Fruit fly (Drosophila melanogaster): ENCODE results near the gene Pbp95.

Gene Pbp95

dm6 chr3R:7977011-7977925 lies 36.3 kb upstream of the Pbp95 start (continued):
- TF ChIP-seq CG6654 (GFP tag; optimal IDR thresholded peaks at IDR 0.05) (no peak), Xrp1 (GFP tag; IDR thresholded peaks at IDR 0.05) (no peak), CG1602 (GFP tag; optimal IDR thresholded peaks at IDR 0.05) (no peak), CG4707 (GFP tag; optimal IDR thresholded peaks at IDR 0.05) (no peak), ato (GFP tag; IDR thresholded peaks at IDR 0.05; ENCODE audit: partially characterized antibody) (peak; percentile 34; the same call in 1 of the 2 replicates), chif (GFP tag; optimal IDR thresholded peaks at IDR 0.05) (peak in 1 of 2 experiments; percentile 17), H2.0 (GFP tag; IDR thresholded peaks at IDR 0.05) (no peak), CG32767 (GFP tag; IDR thresholded peaks at IDR 0.05) (peak; percentile 58; the same call in 1 of the 2 replicates), tup (GFP tag; optimal IDR thresholded peaks at IDR 0.05) (no peak), lola (GFP tag; optimal IDR thresholded peaks at IDR 0.05) (no peak), Nf-YB (GFP tag; optimal IDR thresholded peaks at IDR 0.05) (peak; percentile 4), Trl (optimal IDR thresholded peaks at IDR 0.05) (no peak), Trl (GFP tag; optimal IDR thresholded peaks at IDR 0.05) (no peak), ac (GFP tag; optimal IDR thresholded peaks at IDR 0.05) (no peak), Chrac-16 (GFP tag; optimal IDR thresholded peaks at IDR 0.05) (no peak), ab (GFP tag; optimal IDR thresholded peaks at IDR 0.05) (no peak), bbx (GFP tag; IDR thresholded peaks at IDR 0.05; ENCODE audit: partially characterized antibody) (no peak; the same call in 1 of the 2 replicates), Hr51 (GFP tag; optimal IDR thresholded peaks at IDR 0.05) (no peak), CG15073 (GFP tag; optimal IDR thresholded peaks at IDR 0.05) (no peak), CG14710 (tag; optimal IDR thresholded peaks at IDR 0.05) (peak; percentile 52), crol (GFP tag; IDR thresholded peaks at IDR 0.05) (no peak), ci (GFP tag; IDR thresholded peaks at IDR 0.05) (no peak), Lim3 (GFP tag; IDR thresholded peaks at IDR 0.05) (no peak), Dip3 (GFP tag; optimal IDR thresholded peaks at IDR 0.05) (no peak), CG9609 (GFP tag; optimal IDR thresholded peaks at IDR 0.05) (no peak), CG10543 (GFP tag; optimal IDR thresholded peaks at IDR 0.05) (peak; percentile 72), CrebB (tag; optimal IDR thresholded peaks at IDR 0.05) (no peak), ash1 (GFP tag; optimal IDR thresholded peaks at IDR 0.05) (no peak), CG10274 (GFP tag; optimal IDR thresholded peaks at IDR 0.05) (no peak), prd (optimal IDR thresholded peaks at IDR 0.05) (no peak), prd (GFP tag; IDR thresholded peaks at IDR 0.05) (no peak), CG4424 (GFP tag; optimal IDR thresholded peaks at IDR 0.05) (peak; percentile 3), sd (tag; optimal IDR thresholded peaks at IDR 0.05) (peak; percentile 99), Med (GFP tag) (peak; percentile 89), CG18619 (GFP tag; optimal IDR thresholded peaks at IDR 0.05) (no peak), Stat92E (GFP tag; optimal IDR thresholded peaks at IDR 0.05) (peak in 1 of 3 experiments; percentile 89), Oli (tag; optimal IDR thresholded peaks at IDR 0.05) (no peak), CG13123 (GFP tag; optimal IDR thresholded peaks at IDR 0.05) (no peak), pho (GFP tag; optimal IDR thresholded peaks at IDR 0.05) (peak; percentile 20), Myb (GFP tag; optimal IDR thresholded peaks at IDR 0.05) (peak; percentile 54), Hr3 (GFP tag; optimal IDR thresholded peaks at IDR 0.05) (no peak), z (GFP tag; IDR thresholded peaks at IDR 0.05) (no peak), sug (tag; optimal IDR thresholded peaks at IDR 0.05) (peak; percentile 62), slp2 (GFP tag; optimal IDR thresholded peaks at IDR 0.05) (no peak), Dek (tag; optimal IDR thresholded peaks at IDR 0.05) (peak; percentile 52), Hsf (GFP tag; optimal IDR thresholded peaks at IDR 0.05) (no peak), ara (GFP tag; IDR thresholded peaks at IDR 0.05) (no peak), hth (optimal IDR thresholded peaks at IDR 0.05) (no peak), Doc3 (GFP tag; IDR thresholded peaks at IDR 0.05; ENCODE audit: partially characterized antibody) (no peak)

Data from whole organism, embryonic.